Worm (Caenorhabditis elegans) whole organism, L4/young adult: ENCODE measurements around the gene dgat-2.

Experiments
- W03F9.2 ChIP-seq: fragments of 150-350 bp; optimal IDR thresholded peaks from 2 replicates; lab custom pipeline; 2014; ENCODE audit warnings: missing biosample characterization, missing genetic modification characterization
- him-1 ChIP-seq: sonication (generic microtip); optimal IDR thresholded peaks from 2 replicates; lab custom pipeline; 2016; ENCODE audit warnings: missing genotype, missing genetic modification reagents, missing genetic modification characterization, missing compliant biosample characterization

ce11 chrV:17658824-17659223, 1.3 kb upstream of the dgat-2 start:
- TF ChIP-seq W03F9.2 (tag; lab: Kevin White, UChicago), result no peak
- no peak for TF ChIP-seq him-1
